Worm (Caenorhabditis elegans): ENCODE measurements around the gene grwd-1.

- TF ChIP-seq ceh-6 (GFP tag; optimal IDR thresholded peaks at IDR 0.05), result no peak
- TF ChIP-seq nhr-11 (tag; optimal IDR thresholded peaks at IDR 0.05), result no peak
- no peak for TF ChIP-seq ama-1 (optimal IDR thresholded peaks at IDR 0.05)
- no peak for TF ChIP-seq unc-86 (tag; optimal IDR thresholded peaks at IDR 0.05)
- TF ChIP-seq fax-1 (tag; optimal IDR thresholded peaks at IDR 0.05), result no peak
- no peak for TF ChIP-seq dve-1 (tag; optimal IDR thresholded peaks at IDR 0.05)
- no peak for TF ChIP-seq sox-4 (tag; optimal IDR thresholded peaks at IDR 0.05)
- TF ChIP-seq ceh-2 (tag; optimal IDR thresholded peaks at IDR 0.05), result no peak
- TF ChIP-seq C08G9.2 (tag; optimal IDR thresholded peaks at IDR 0.05), result no peak
- TF ChIP-seq hlh-30 (tag; optimal IDR thresholded peaks at IDR 0.05; ENCODE audit: insufficient read depth), result no peak
- no peak for TF ChIP-seq hlh-15 (tag; optimal IDR thresholded peaks at IDR 0.05)
- no peak for TF ChIP-seq fkh-10 (GFP tag; optimal IDR thresholded peaks at IDR 0.05)
- no peak for TF ChIP-seq odd-2 (tag; optimal IDR thresholded peaks at IDR 0.05)
These were observed 2.3 kb upstream of the grwd-1 start for ce11 chrIII:5150980-5151379.

All from whole organism, late embryonic.